Worm (Caenorhabditis elegans) whole organism, L4/young adult: ENCODE data around the gene str-19.

ENCODE experiments used
- dao-5 ChIP-seq: sonication (generic microtip); optimal IDR thresholded peaks from 2 replicates; lab custom pipeline; 2016; ENCODE audit warnings: missing genotype, missing genetic modification characterization, moderate library complexity, missing compliant biosample characterization
- him-1 ChIP-seq: sonication (generic microtip); optimal IDR thresholded peaks from 2 replicates; lab custom pipeline; 2016; ENCODE audit warnings: missing genotype, missing genetic modification reagents, missing genetic modification characterization, missing compliant biosample characterization

- no peak for TF ChIP-seq him-1
- TF ChIP-seq dao-5: no peak
Observed at ce11 chrV:15758449-15758848, 14.2 kb upstream of the str-19 start, which contains the start of gene str-9.
